Fruit fly (Drosophila melanogaster): ENCODE results near the gene CG13887.
"Not testable (repeated sequence)": the region's sequence is repeated elsewhere in the genome, so short reads cannot be mapped to it uniquely, and the experiment has no call there.

CG13887 gene

dm6 chr3L:841260-841659, 3.6 kb downstream of the CG13887 start, which contains the start of the genes JMJD5 and Gr61a:
TSS of gene JMJD5 (minus strand) at chr3L:841360.
TSS of gene Gr61a (plus strand) at chr3L:841451.
- TF ChIP-seq h (optimal IDR thresholded peaks at IDR 0.05) = no peak
- no peak for TF ChIP-seq psq (optimal IDR thresholded peaks at IDR 0.05)
- TF ChIP-seq insv (optimal IDR thresholded peaks at IDR 0.05) = no peak
- no peak for TF ChIP-seq ttk (optimal IDR thresholded peaks at IDR 0.05)
- TF ChIP-seq Sin3A (optimal IDR thresholded peaks at IDR 0.05) = no peak
- no peak for TF ChIP-seq Myc (optimal IDR thresholded peaks at IDR 0.05)

- TF ChIP-seq Myc (optimal IDR thresholded peaks at IDR 0.05) (no peak), insv (optimal IDR thresholded peaks at IDR 0.05) (no peak), ttk (optimal IDR thresholded peaks at IDR 0.05) (no peak), h (optimal IDR thresholded peaks at IDR 0.05) (no peak), Sin3A (optimal IDR thresholded peaks at IDR 0.05) (no peak), psq (optimal IDR thresholded peaks at IDR 0.05) (no peak)
Measured at dm6 chr3L:843626-844025, 6.0 kb downstream of the CG13887 start, which contains the start of gene Cep290. TSS of gene Cep290 (plus strand) at chr3L:843926.

- no peak for TF ChIP-seq h (optimal IDR thresholded peaks at IDR 0.05)
- TF ChIP-seq ttk (optimal IDR thresholded peaks at IDR 0.05) = no peak
- no peak for TF ChIP-seq psq (optimal IDR thresholded peaks at IDR 0.05)
- TF ChIP-seq Myc (optimal IDR thresholded peaks at IDR 0.05) = no peak
- no peak for TF ChIP-seq insv (optimal IDR thresholded peaks at IDR 0.05)
- TF ChIP-seq Sin3A (optimal IDR thresholded peaks at IDR 0.05) = no peak
Measured at dm6 chr3L:851061-851460, 13.4 kb downstream of the CG13887 start, which contains the start of gene Dci. TSS of gene Dci (plus strand) at chr3L:851346.

dm6 chr3L:852267-852666, 14.6 kb downstream of the CG13887 start:
- TF ChIP-seq insv (optimal IDR thresholded peaks at IDR 0.05) (no peak), Myc (optimal IDR thresholded peaks at IDR 0.05) (no peak), h (optimal IDR thresholded peaks at IDR 0.05) (no peak)

dm6 chr3L:857063-858015, 19.7 kb downstream of the CG13887 start, which contains the start of gene dpr20:
TSS of gene dpr20 (minus strand) at chr3L:857248.
- TF ChIP-seq h (optimal IDR thresholded peaks at IDR 0.05) (no peak), Myc (optimal IDR thresholded peaks at IDR 0.05) (no peak), Sin3A (optimal IDR thresholded peaks at IDR 0.05) (no peak), ttk (optimal IDR thresholded peaks at IDR 0.05) (no peak), insv (optimal IDR thresholded peaks at IDR 0.05) (no peak), psq (optimal IDR thresholded peaks at IDR 0.05) (no peak)

dm6 chr3L:865096-865495, 27.4 kb downstream of the CG13887 start, which contains the start of gene CG12502:
TSS of gene CG12502 (plus strand) at chr3L:865396.
- not testable (repeated sequence) for TF ChIP-seq h, Sin3A, insv (optimal IDR thresholded peaks at IDR 0.05)

dm6 chr3L:868800-869199, 31.1 kb downstream of the CG13887 start:
- TF ChIP-seq Myc (optimal IDR thresholded peaks at IDR 0.05) (no peak), ttk (optimal IDR thresholded peaks at IDR 0.05) (no peak), psq (optimal IDR thresholded peaks at IDR 0.05) (no peak), h (optimal IDR thresholded peaks at IDR 0.05) (no peak), insv (optimal IDR thresholded peaks at IDR 0.05) (no peak)

- no peak for TF ChIP-seq insv (optimal IDR thresholded peaks at IDR 0.05)
- TF ChIP-seq Sin3A (optimal IDR thresholded peaks at IDR 0.05) = no peak
- TF ChIP-seq ttk (optimal IDR thresholded peaks at IDR 0.05) = no peak
- TF ChIP-seq h (optimal IDR thresholded peaks at IDR 0.05) = no peak
- no peak for TF ChIP-seq psq (optimal IDR thresholded peaks at IDR 0.05)
- no peak for TF ChIP-seq Myc (optimal IDR thresholded peaks at IDR 0.05)
Measured at dm6 chr3L:871713-872112, 34.1 kb downstream of the CG13887 start, which contains the start of gene Usp10. TSS of gene Usp10 (plus strand) at chr3L:871899.

dm6 chr3L:872389-872972, 34.8 kb downstream of the CG13887 start:
- no peak for TF ChIP-seq psq (optimal IDR thresholded peaks at IDR 0.05)
- no peak for TF ChIP-seq h (optimal IDR thresholded peaks at IDR 0.05)
- TF ChIP-seq Sin3A (optimal IDR thresholded peaks at IDR 0.05) = no peak
- no peak for TF ChIP-seq Myc (optimal IDR thresholded peaks at IDR 0.05)
- no peak for TF ChIP-seq insv (optimal IDR thresholded peaks at IDR 0.05)
- TF ChIP-seq ttk (optimal IDR thresholded peaks at IDR 0.05) = no peak

dm6 chr3L:875416-876011, 37.9 kb downstream of the CG13887 start:
- TF ChIP-seq h (optimal IDR thresholded peaks at IDR 0.05) (no peak), Sin3A (optimal IDR thresholded peaks at IDR 0.05) (no peak), insv (optimal IDR thresholded peaks at IDR 0.05) (no peak)

dm6 chr3L:876087-876486, 38.4 kb downstream of the CG13887 start:
- TF ChIP-seq insv (optimal IDR thresholded peaks at IDR 0.05) (no peak), Myc (optimal IDR thresholded peaks at IDR 0.05) (no peak), psq (optimal IDR thresholded peaks at IDR 0.05) (no peak), ttk (optimal IDR thresholded peaks at IDR 0.05) (no peak), Sin3A (optimal IDR thresholded peaks at IDR 0.05) (no peak), h (optimal IDR thresholded peaks at IDR 0.05) (no peak)

- no peak for TF ChIP-seq ttk (optimal IDR thresholded peaks at IDR 0.05)
Measured at dm6 chr3L:876656-877055, 39.0 kb downstream of the CG13887 start.

All from Kc167 (cell line).